Worm (Caenorhabditis elegans) whole organism, L2 larva: Measurements from ENCODE around the gene F46G11.2.
A peak's percentile ranks its signal among the peaks of the same experiment; 100 is the strongest.

ENCODE experiments used
- C34F6.9 ChIP-seq: fragments of 150-350 bp; optimal IDR thresholded peaks from 2 replicates; lab custom pipeline; 2014; ENCODE audit warnings: missing biosample characterization, missing genetic modification characterization
- F13H6.1 ChIP-seq: sonication (generic microtip); optimal IDR thresholded peaks from 2 replicates; lab custom pipeline; 2016; ENCODE audit warnings: missing genetic modification characterization, missing compliant biosample characterization
- R02D3.7 ChIP-seq: fragments of 150-350 bp; optimal IDR thresholded peaks from 2 replicates; lab custom pipeline; 2014; ENCODE audit warnings: missing biosample characterization, missing genetic modification characterization
- Y55F3AM.14 ChIP-seq: fragments of 200-800 bp; sonication (Bioruptor generic); optimal IDR thresholded peaks from 2 replicates; lab custom pipeline; 2018; ENCODE audit warnings: mild to moderate bottlenecking, missing genetic modification characterization, missing compliant biosample characterization
- alr-1 ChIP-seq: fragments of 150-350 bp; optimal IDR thresholded peaks from 2 replicates; lab custom pipeline; 2014; ENCODE audit warnings: missing biosample characterization, missing genetic modification characterization
- blmp-1 ChIP-seq: sonication (generic microtip); optimal IDR thresholded peaks from 2 replicates; lab custom pipeline; 2017; ENCODE audit warnings: missing genetic modification characterization, mild to moderate bottlenecking, missing compliant biosample characterization, antibody characterized with exemption, moderate library complexity; ENCODE audit not compliant: insufficient read depth
- ceh-82 ChIP-seq: fragments of 150-350 bp; optimal IDR thresholded peaks from 2 replicates; lab custom pipeline; 2014; ENCODE audit warnings: missing biosample characterization, missing genetic modification characterization
- crh-2 ChIP-seq: sonication (generic microtip); optimal IDR thresholded peaks from 2 replicates; lab custom pipeline; 2017; ENCODE audit warnings: missing biosample characterization, missing genetic modification characterization
- egl-27 ChIP-seq: sonication (generic microtip); optimal IDR thresholded peaks from 3 replicates; lab custom pipeline; 2017; ENCODE audit warnings: missing biosample characterization, missing genetic modification reagents, missing genetic modification characterization
- elt-1 ChIP-seq: fragments of 150-350 bp; optimal IDR thresholded peaks from 2 replicates; lab custom pipeline; 2014; ENCODE audit warnings: missing biosample characterization, missing genetic modification characterization
- fos-1 ChIP-seq: fragments of 150-350 bp; optimal IDR thresholded peaks from 2 replicates; lab custom pipeline; 2014; ENCODE audit warnings: missing biosample characterization, missing genetic modification characterization
- gmeb-1 ChIP-seq: fragments of 150-350 bp; optimal IDR thresholded peaks from 2 replicates; lab custom pipeline; 2014; ENCODE audit warnings: missing biosample characterization, missing genetic modification characterization
- lin-13 ChIP-seq: fragments of 150-350 bp; optimal IDR thresholded peaks from 2 replicates; lab custom pipeline; 2014; ENCODE audit warnings: missing biosample characterization, missing genetic modification reagents, missing genetic modification characterization
- lin-39 ChIP-seq: fragments of 150-350 bp; optimal IDR thresholded peaks from 2 replicates; lab custom pipeline; 2014; ENCODE audit warnings: missing biosample characterization, missing genetic modification reagents, missing genetic modification characterization
- lsy-2 ChIP-seq, 2 experiments: fragments of 150-350 bp in 1 of 2; sonication (generic microtip) in 1 of 2; optimal IDR thresholded peaks; 2 replicates each; lab custom pipeline; 2014 to 2017; ENCODE audit warnings: missing biosample characterization in 2 of 2, missing genetic modification characterization in 2 of 2
- mab-5 ChIP-seq: fragments of 150-350 bp; optimal IDR thresholded peaks from 2 replicates; lab custom pipeline; 2014; ENCODE audit warnings: missing biosample characterization, missing genetic modification characterization
- mdl-1 ChIP-seq, 2 experiments: fragments of 150-350 bp in 1 of 2; sonication (generic microtip) in 1 of 2; optimal IDR thresholded peaks; 2 replicates each; lab custom pipeline; 2017; ENCODE audit warnings: missing biosample characterization in 2 of 2, missing genetic modification characterization in 2 of 2
- nhr-10 ChIP-seq: sonication (generic microtip); optimal IDR thresholded peaks from 2 replicates; lab custom pipeline; 2017; ENCODE audit warnings: missing biosample characterization, missing genetic modification characterization
- nhr-11 ChIP-seq: fragments of 150-350 bp; optimal IDR thresholded peaks from 2 replicates; lab custom pipeline; 2014; ENCODE audit warnings: missing biosample characterization, missing genetic modification characterization
- nhr-129 ChIP-seq: fragments of 150-350 bp; optimal IDR thresholded peaks from 2 replicates; lab custom pipeline; 2014; ENCODE audit warnings: missing biosample characterization, missing genetic modification characterization
- nhr-21 ChIP-seq: fragments of 150-350 bp; optimal IDR thresholded peaks from 2 replicates; lab custom pipeline; 2014; ENCODE audit warnings: missing biosample characterization, missing genetic modification characterization
- nhr-23 ChIP-seq: fragments of 150-350 bp; optimal IDR thresholded peaks from 2 replicates; lab custom pipeline; 2014; ENCODE audit warnings: missing biosample characterization, missing genetic modification reagents, missing genetic modification characterization
- nhr-237 ChIP-seq: fragments of 150-350 bp; optimal IDR thresholded peaks from 2 replicates; lab custom pipeline; 2014; ENCODE audit warnings: missing biosample characterization, missing genetic modification characterization
- nhr-6 ChIP-seq: fragments of 150-350 bp; optimal IDR thresholded peaks from 2 replicates; lab custom pipeline; 2014; ENCODE audit warnings: missing biosample characterization, missing genetic modification characterization
- nhr-77 ChIP-seq: fragments of 150-350 bp; optimal IDR thresholded peaks from 2 replicates; lab custom pipeline; 2014; ENCODE audit warnings: missing biosample characterization, missing genetic modification characterization
- sma-3 ChIP-seq: sonication (generic microtip); optimal IDR thresholded peaks from 2 replicates; lab custom pipeline; 2016; ENCODE audit warnings: missing genetic modification reagents, missing genetic modification characterization, missing compliant biosample characterization
- sma-9 ChIP-seq, 2 experiments: fragments of 150-350 bp in 1 of 2; sonication (generic microtip) in 1 of 2; optimal IDR thresholded peaks; 2 replicates each; lab custom pipeline; 2014 to 2016; ENCODE audit warnings: missing genetic modification characterization in 2 of 2, mild to moderate bottlenecking in 1 of 2, missing biosample characterization in 1 of 2, missing compliant biosample characterization in 1 of 2, missing genetic modification reagents in 1 of 2, moderate library complexity in 1 of 2
- snpc-4 ChIP-seq: fragments of 150-350 bp; optimal IDR thresholded peaks from 2 replicates; lab custom pipeline; 2014; ENCODE audit warnings: missing biosample characterization, missing genetic modification characterization
- unc-55 ChIP-seq: fragments of 150-350 bp; sonication (generic microtip); optimal IDR thresholded peaks from 3 replicates; lab custom pipeline; 2014; ENCODE audit warnings: missing biosample characterization, missing genetic modification reagents, missing genetic modification characterization
- unc-62 ChIP-seq: fragments of 150-350 bp; optimal IDR thresholded peaks from 2 replicates; lab custom pipeline; 2014; ENCODE audit warnings: missing biosample characterization, missing genetic modification reagents, missing genetic modification characterization
- ztf-11 ChIP-seq: sonication (generic microtip); optimal IDR thresholded peaks from 2 replicates; lab custom pipeline; 2017; ENCODE audit warnings: missing biosample characterization, missing genetic modification characterization
- ztf-4 ChIP-seq: fragments of 150-350 bp; optimal IDR thresholded peaks from 2 replicates; lab custom pipeline; 2014; ENCODE audit warnings: missing biosample characterization, missing genetic modification characterization

F46G11.2 gene

ce11 chrX:5786193-5786592 lies 1.8 kb upstream of the F46G11.2 start, which contains the start of gene F46G11.6:
TSS of gene F46G11.6 (plus strand) at chrX:5786493.
- no peak for TF ChIP-seq nhr-10 (tag; lab: Kevin White, UChicago)
- TF ChIP-seq unc-55 (GFP tag; lab: Kevin White, UChicago), result no peak
- TF ChIP-seq nhr-129 (tag; lab: Kevin White, UChicago), result no peak
- TF ChIP-seq nhr-6 (tag; lab: Kevin White, UChicago), result no peak
- TF ChIP-seq R02D3.7 (tag; lab: Kevin White, UChicago), result no peak
- no peak for TF ChIP-seq nhr-23
- no peak for TF ChIP-seq nhr-11 (tag; lab: Kevin White, UChicago)
- TF ChIP-seq fos-1, result no peak

ce11 chrX:5790915-5791314 lies 3.0 kb downstream of the F46G11.2 start, which contains the start of gene twnk-1:
TSS of gene twnk-1 (plus strand) at chrX:5791215.
- TF ChIP-seq egl-27 (tag; lab: Kevin White, UChicago) (no peak), unc-62 (no peak), snpc-4 (tag; lab: Kevin White, UChicago) (no peak), nhr-10 (tag; lab: Kevin White, UChicago) (no peak), nhr-23 (no peak), ceh-82 (no peak), R02D3.7 (tag; lab: Kevin White, UChicago) (no peak), nhr-11 (tag; lab: Kevin White, UChicago) (no peak), nhr-237 (tag; lab: Kevin White, UChicago) (no peak)
- TF ChIP-seq, all 48 proteins: peak for 0

ce11 chrX:5794432-5794831 lies 6.5 kb downstream of the F46G11.2 start:
- TF ChIP-seq mab-5 (no peak), ztf-4 (no peak), crh-2 (tag; lab: Kevin White, UChicago) (no peak), sma-3 (no peak), gmeb-1 (tag; lab: Kevin White, UChicago) (no peak), unc-62 (no peak), nhr-129 (tag; lab: Kevin White, UChicago) (no peak), Y55F3AM.14 (GFP tag; lab: Kevin White, UChicago) (no peak)

- TF ChIP-seq ztf-11 (tag; lab: Kevin White, UChicago) (no peak), blmp-1 (tag; lab: Kevin White, UChicago) (no peak), nhr-6 (tag; lab: Kevin White, UChicago) (no peak), lin-39 (tag; lab: Kevin White, UChicago) (no peak), lin-13 (GFP tag; lab: Kevin White, UChicago) (no peak), R02D3.7 (tag; lab: Kevin White, UChicago) (no peak), C34F6.9 (tag; lab: Kevin White, UChicago) (no peak), nhr-77 (no peak), crh-2 (tag; lab: Kevin White, UChicago) (no peak), lsy-2 (tag; optimal IDR thresholded peaks at IDR 0.05; lab: Kevin White, UChicago) (no peak), nhr-11 (tag; lab: Kevin White, UChicago) (no peak), nhr-21 (no peak)
Measured at ce11 chrX:5798690-5799089, 10.7 kb downstream of the F46G11.2 start, which contains the start of gene F46G11.4. TSS of gene F46G11.4 (minus strand) at chrX:5798790.

- TF ChIP-seq F13H6.1 (tag; lab: Kevin White, UChicago) (peak; percentile 41), elt-1 (tag; lab: Kevin White, UChicago) (no peak), mdl-1 (tag; optimal IDR thresholded peaks at IDR 0.05; lab: Kevin White, UChicago) (no peak), ztf-4 (no peak), mab-5 (no peak), sma-9 (GFP tag; optimal IDR thresholded peaks at IDR 0.05; lab: Kevin White, UChicago) (peak; percentile 22), sma-9 (tag; optimal IDR thresholded peaks at IDR 0.05; lab: Kevin White, UChicago) (no peak), R02D3.7 (tag; lab: Kevin White, UChicago) (no peak), Y55F3AM.14 (GFP tag; lab: Kevin White, UChicago) (no peak), alr-1 (tag; lab: Kevin White, UChicago) (no peak), nhr-23 (no peak), unc-55 (GFP tag; lab: Kevin White, UChicago) (no peak), C34F6.9 (tag; lab: Kevin White, UChicago) (peak; percentile 3)
Measured at ce11 chrX:5799229-5799628, 11.3 kb downstream of the F46G11.2 start.
